Fruit fly (Drosophila melanogaster) whole organism, prepupa: Measurements from ENCODE around the gene CG33172.

Experiments
- CG3032 ChIP-seq: fragments of 200-800 bp; optimal IDR thresholded peaks from 2 replicates; lab custom pipeline; 2019; ENCODE audit warnings: missing biosample characterization, mild to moderate bottlenecking, missing genetic modification characterization, moderate library complexity
- CG4318 ChIP-seq: fragments of 200-800 bp; sonication (Bioruptor generic); optimal IDR thresholded peaks from 3 replicates; lab custom pipeline; 2017; ENCODE audit warnings: missing biosample characterization, mild to moderate bottlenecking, missing genetic modification characterization
- Hr4 ChIP-seq: fragments of 200-800 bp; sonication (Bioruptor generic); optimal IDR thresholded peaks from 3 replicates; lab custom pipeline; 2016; ENCODE audit warnings: missing biosample characterization, missing genetic modification characterization
- OdsH ChIP-seq: fragments of 200-800 bp; sonication (Bioruptor generic); optimal IDR thresholded peaks from 3 replicates; lab custom pipeline; 2016; ENCODE audit warnings: missing biosample characterization, missing genetic modification characterization

DNA sequence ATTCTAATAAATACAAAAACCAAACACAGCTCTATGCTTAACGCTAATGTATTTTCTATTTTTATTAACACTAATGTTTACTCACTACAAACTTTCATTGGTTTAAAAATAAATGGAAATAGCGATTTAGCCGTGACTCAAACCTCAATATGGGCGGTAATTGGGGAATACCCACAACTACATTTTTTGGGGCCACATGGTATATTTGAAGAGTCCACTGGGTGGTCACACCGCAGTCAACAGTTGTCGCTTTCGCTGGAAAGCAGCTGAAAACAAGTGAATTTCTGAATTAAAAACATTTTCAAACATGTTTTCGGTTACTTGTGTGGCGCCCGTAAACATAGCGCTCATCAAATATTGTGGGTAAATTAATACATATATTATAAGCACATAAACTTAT lies 20.5 kb upstream of the CG33172 start, which contains the start of gene Mvd:
- no peak for TF ChIP-seq CG4318
- TF ChIP-seq Hr4, result no peak
- TF ChIP-seq CG3032 (tag; lab: Kevin White, UChicago), result peak; percentile 6
- TF ChIP-seq OdsH (GFP tag; lab: Kevin White, UChicago), result no peak
